Worm (Caenorhabditis elegans) whole organism, L4 larva: ENCODE data around the gene T28D9.16.

Experiments
- F10B5.3 ChIP-seq: sonication (generic microtip); optimal IDR thresholded peaks from 2 replicates; lab custom pipeline; 2016; ENCODE audit warnings: mild to moderate bottlenecking, missing genetic modification characterization, missing compliant biosample characterization
- F26F4.8 ChIP-seq: fragments of 200-800 bp; sonication (Bioruptor generic); conservative IDR thresholded peaks from 2 replicates; pipeline ENCODE4 v1.3.6; 2022; ENCODE audit warnings: missing genetic modification characterization, missing compliant biosample characterization
- F37D6.2 ChIP-seq: sonication (generic microtip); optimal IDR thresholded peaks from 2 replicates; lab custom pipeline; 2016; ENCODE audit warnings: mild to moderate bottlenecking, missing genetic modification characterization, missing compliant biosample characterization
- F44E2.7 ChIP-seq: fragments of 200-800 bp; sonication (Bioruptor generic); IDR thresholded peaks from 2 replicates; pipeline ENCODE4 v2.1.2; 2022; ENCODE audit warnings: missing genetic modification characterization, missing compliant biosample characterization
- F49E8.2 ChIP-seq: sonication (generic microtip); optimal IDR thresholded peaks from 2 replicates; lab custom pipeline; 2016; ENCODE audit warnings: missing compliant biosample characterization, mild to moderate bottlenecking, missing genetic modification characterization, borderline replicate concordance
- T20F7.1 ChIP-seq: fragments of 200-800 bp; sonication (Bioruptor generic); optimal IDR thresholded peaks from 2 replicates; lab custom pipeline; 2018; ENCODE audit warnings: mild to moderate bottlenecking, missing genetic modification characterization, missing compliant biosample characterization
- T26A8.4 ChIP-seq: fragments of 200-800 bp; sonication (Bioruptor generic); IDR thresholded peaks from 2 replicates; pipeline ENCODE4 v1.3.6; 2022; ENCODE audit warnings: missing genetic modification characterization, missing compliant biosample characterization
- Y105C5A.15 ChIP-seq: fragments of 200-800 bp; sonication (Bioruptor generic); IDR thresholded peaks from 2 replicates; pipeline ENCODE4 v1.3.6; 2022; ENCODE audit warnings: missing genetic modification characterization, missing compliant biosample characterization
- Y48G9A.11 ChIP-seq: fragments of 200-800 bp; sonication (Bioruptor generic); IDR thresholded peaks from 2 replicates; pipeline ENCODE4 v1.3.6; 2022; ENCODE audit warnings: missing genetic modification reagents, missing genetic modification characterization, missing compliant biosample characterization
- Y75B8A.6 ChIP-seq: fragments of 200-800 bp; sonication (Bioruptor generic); IDR thresholded peaks from 2 replicates; pipeline ENCODE4 v1.3.6; 2022; ENCODE audit warnings: missing genetic modification reagents, missing genetic modification characterization, missing compliant biosample characterization
- aha-1 ChIP-seq: fragments of 150-350 bp; peaks from one replicate; lab custom pipeline; 2014; ENCODE audit warnings: missing biosample characterization, missing genetic modification characterization
- arid-1 ChIP-seq: fragments of 200-800 bp; sonication (Bioruptor generic); conservative IDR thresholded peaks from 2 replicates; pipeline ENCODE4 v1.3.6; 2022; ENCODE audit warnings: missing genetic modification reagents, missing genetic modification characterization, missing compliant biosample characterization
- attf-4 ChIP-seq: sonication (generic microtip); optimal IDR thresholded peaks from 3 replicates; lab custom pipeline; 2017; ENCODE audit warnings: missing biosample characterization, missing genetic modification characterization
- ceh-28 ChIP-seq: fragments of 150-350 bp; optimal IDR thresholded peaks from 2 replicates; lab custom pipeline; 2014; ENCODE audit warnings: missing biosample characterization, missing genetic modification reagents, missing genetic modification characterization
- ceh-62 ChIP-seq: sonication (generic microtip); optimal IDR thresholded peaks from 2 replicates; lab custom pipeline; 2017; ENCODE audit warnings: missing biosample characterization, missing genetic modification characterization
- daf-19 ChIP-seq: fragments of 200-800 bp; sonication (Bioruptor generic); conservative IDR thresholded peaks from 2 replicates; pipeline ENCODE4 v1.3.6; 2022; ENCODE audit warnings: missing genetic modification characterization, missing compliant biosample characterization
- dmd-6 ChIP-seq: fragments of 200-800 bp; sonication (Bioruptor generic); IDR thresholded peaks from 2 replicates; pipeline ENCODE4 v1.3.6; 2022; ENCODE audit warnings: missing genetic modification reagents, missing genetic modification characterization, missing compliant biosample characterization
- duxl-1 ChIP-seq: sonication (generic microtip); optimal IDR thresholded peaks from 2 replicates; lab custom pipeline; 2016; ENCODE audit warnings: mild to moderate bottlenecking, missing genetic modification characterization, moderate library complexity, missing compliant biosample characterization; ENCODE audit not compliant: poor library complexity
- dve-1 ChIP-seq: sonication (generic microtip); optimal IDR thresholded peaks from 2 replicates; lab custom pipeline; 2017; ENCODE audit warnings: antibody characterized with exemption, mild to moderate bottlenecking, missing genetic modification characterization, missing compliant biosample characterization; ENCODE audit not compliant: insufficient read depth
- egl-27 ChIP-seq: sonication (generic microtip); optimal IDR thresholded peaks from 3 replicates; lab custom pipeline; 2017; ENCODE audit warnings: missing biosample characterization, missing genetic modification reagents, missing genetic modification characterization
- egl-43 ChIP-seq: fragments of 200-800 bp; sonication (Bioruptor generic); IDR thresholded peaks from 2 replicates; pipeline ENCODE4 v1.3.6; 2022; ENCODE audit warnings: missing genetic modification reagents, missing genetic modification characterization, missing compliant biosample characterization
- gei-8 ChIP-seq: fragments of 200-800 bp; sonication (Bioruptor generic); optimal IDR thresholded peaks from 2 replicates; lab custom pipeline; 2018; ENCODE audit warnings: mild to moderate bottlenecking, missing genetic modification characterization, missing compliant biosample characterization
- hif-1 ChIP-seq, 2 experiments: sonication (generic microtip); optimal IDR thresholded peaks; 2 replicates each; lab custom pipeline; 2016 to 2017; ENCODE audit warnings: missing compliant biosample characterization in 2 of 2, missing genetic modification characterization in 2 of 2, missing genetic modification reagents in 2 of 2, missing genotype in 2 of 2, mild to moderate bottlenecking in 1 of 2
- hlh-11 ChIP-seq: fragments of 200-800 bp; sonication (Bioruptor generic); optimal IDR thresholded peaks from 2 replicates; lab custom pipeline; 2018; ENCODE audit warnings: mild to moderate bottlenecking, missing genetic modification characterization, missing compliant biosample characterization
- hlh-30 ChIP-seq: sonication (generic microtip); optimal IDR thresholded peaks from 2 replicates; lab custom pipeline; 2017; ENCODE audit warnings: antibody characterized with exemption, mild to moderate bottlenecking, missing genetic modification characterization, missing compliant biosample characterization; ENCODE audit not compliant: insufficient read depth
- hmg-1.1 ChIP-seq: fragments of 200-800 bp; sonication (Bioruptor generic); IDR thresholded peaks from 2 replicates; pipeline ENCODE4 v1.3.6; 2022; ENCODE audit warnings: missing genetic modification reagents, missing genetic modification characterization, missing compliant biosample characterization
- lin-1 ChIP-seq: fragments of 200-800 bp; sonication (Bioruptor generic); IDR thresholded peaks from 2 replicates; pipeline ENCODE4 v1.3.6; 2022; ENCODE audit warnings: missing genetic modification reagents, missing genetic modification characterization, missing compliant biosample characterization
- lin-13 ChIP-seq: fragments of 150-350 bp; optimal IDR thresholded peaks from 2 replicates; lab custom pipeline; 2014; ENCODE audit warnings: missing biosample characterization, missing genetic modification reagents, missing genetic modification characterization
- lin-38 ChIP-seq: fragments of 200-800 bp; sonication (Bioruptor generic); IDR thresholded peaks from 2 replicates; pipeline ENCODE4 v1.3.6; 2022; ENCODE audit warnings: missing genetic modification reagents, missing genetic modification characterization, missing compliant biosample characterization
- lin-39 ChIP-seq: fragments of 150-350 bp; optimal IDR thresholded peaks from 2 replicates; lab custom pipeline; 2014; ENCODE audit warnings: missing biosample characterization, missing genetic modification reagents, missing genetic modification characterization
- lir-3 ChIP-seq: sonication (generic microtip); optimal IDR thresholded peaks from 2 replicates; lab custom pipeline; 2016; ENCODE audit warnings: mild to moderate bottlenecking, missing genetic modification characterization, missing compliant biosample characterization
- lsy-2 ChIP-seq, 2 experiments: fragments of 150-350 bp in 1 of 2; sonication (generic microtip) in 1 of 2; optimal IDR thresholded peaks; 2 replicates each; lab custom pipeline; 2014 to 2017; ENCODE audit warnings: missing biosample characterization in 2 of 2, missing genetic modification characterization in 2 of 2
- madf-9 ChIP-seq: fragments of 200-800 bp; sonication (Bioruptor generic); conservative IDR thresholded peaks from 2 replicates; pipeline ENCODE4 v1.3.6; 2022; ENCODE audit warnings: missing genetic modification reagents, missing genetic modification characterization, missing compliant biosample characterization
- mep-1 ChIP-seq: fragments of 150-350 bp; sonication (generic microtip); optimal IDR thresholded peaks from 3 replicates; lab custom pipeline; 2014; ENCODE audit warnings: missing biosample characterization, missing genetic modification characterization
- nhr-11 ChIP-seq: fragments of 150-350 bp; optimal IDR thresholded peaks from 2 replicates; lab custom pipeline; 2014; ENCODE audit warnings: missing biosample characterization, missing genetic modification characterization
- nhr-41 ChIP-seq: fragments of 200-800 bp; sonication (Bioruptor generic); IDR thresholded peaks from 2 replicates; pipeline ENCODE4 v1.3.6; 2022; ENCODE audit warnings: missing genetic modification reagents, missing genetic modification characterization, missing compliant biosample characterization
- nhr-42 ChIP-seq: fragments of 200-800 bp; sonication (Bioruptor generic); IDR thresholded peaks from 2 replicates; pipeline ENCODE4 v1.3.6; 2022; ENCODE audit warnings: missing genetic modification characterization, missing compliant biosample characterization
- nhr-76 ChIP-seq: fragments of 150-350 bp; optimal IDR thresholded peaks from 2 replicates; lab custom pipeline; 2014; ENCODE audit warnings: missing biosample characterization, missing genetic modification characterization
- php-3 ChIP-seq: fragments of 200-800 bp; sonication (Bioruptor generic); IDR thresholded peaks from 2 replicates; pipeline ENCODE4 v1.3.6; 2022; ENCODE audit warnings: missing genetic modification reagents, missing genetic modification characterization, missing compliant biosample characterization
- pqm-1 ChIP-seq: sonication (generic microtip); optimal IDR thresholded peaks from 2 replicates; lab custom pipeline; 2017; ENCODE audit warnings: missing biosample characterization, missing genetic modification characterization
- rbr-2 ChIP-seq: sonication (generic microtip); optimal IDR thresholded peaks from 2 replicates; lab custom pipeline; 2016; ENCODE audit warnings: missing genotype, missing genetic modification characterization, missing compliant biosample characterization
- saeg-2 ChIP-seq: fragments of 200-800 bp; sonication (Bioruptor generic); IDR thresholded peaks from 2 replicates; pipeline ENCODE4 v1.3.6; 2022; ENCODE audit warnings: missing genetic modification reagents, missing genetic modification characterization, missing compliant biosample characterization
- skn-1 ChIP-seq: fragments of 150-350 bp; optimal IDR thresholded peaks from 2 replicates; lab custom pipeline; 2014; ENCODE audit warnings: missing biosample characterization, missing genetic modification characterization
- snpc-1.2 ChIP-seq: fragments of 200-800 bp; sonication (Bioruptor generic); IDR thresholded peaks from 2 replicates; pipeline ENCODE4 v1.3.6; 2022; ENCODE audit warnings: missing genetic modification reagents, missing genetic modification characterization, missing compliant biosample characterization
- spr-1 ChIP-seq: sonication (generic microtip); optimal IDR thresholded peaks from 2 replicates; lab custom pipeline; 2016; ENCODE audit warnings: mild to moderate bottlenecking, missing genetic modification characterization, missing compliant biosample characterization
- tag-97 ChIP-seq: fragments of 200-800 bp; sonication (Bioruptor generic); IDR thresholded peaks from 2 replicates; pipeline ENCODE4 v1.3.6; 2022; ENCODE audit warnings: missing genetic modification characterization, missing compliant biosample characterization
- tra-1 ChIP-seq: fragments of 200-800 bp; sonication (Bioruptor generic); IDR thresholded peaks from 2 replicates; pipeline ENCODE4 v1.3.6; 2022; ENCODE audit warnings: missing genetic modification reagents, missing genetic modification characterization, missing compliant biosample characterization
- unc-39 ChIP-seq: sonication (generic microtip); optimal IDR thresholded peaks from 2 replicates; lab custom pipeline; 2017; ENCODE audit warnings: missing biosample characterization, missing genetic modification characterization
- zag-1 ChIP-seq: fragments of 150-350 bp; optimal IDR thresholded peaks from 2 replicates; lab custom pipeline; 2014; ENCODE audit warnings: missing biosample characterization, missing genetic modification characterization
- zfp-3 ChIP-seq: fragments of 200-800 bp; sonication (Bioruptor generic); conservative IDR thresholded peaks from 2 replicates; pipeline ENCODE4 v1.3.6; 2022; ENCODE audit warnings: missing genetic modification reagents, missing genetic modification characterization, missing compliant biosample characterization
- zip-2 ChIP-seq: fragments of 150-350 bp; optimal IDR thresholded peaks from 2 replicates; lab custom pipeline; 2014; ENCODE audit warnings: missing biosample characterization, missing genetic modification characterization
- ztf-7 ChIP-seq: fragments of 150-350 bp; optimal IDR thresholded peaks from 2 replicates; lab custom pipeline; 2014; ENCODE audit warnings: missing biosample characterization, missing genetic modification characterization

The T28D9.16 gene

ce11 chrII:6489711-6490184, 14.3 kb downstream of the T28D9.16 start, which contains the start of the genes snr-3 and rsp-5 (continued):
- TF ChIP-seq unc-39 (tag; lab: Kevin White, UChicago) = no peak
- TF ChIP-seq zfp-3 (GFP tag; lab: Robert Waterston, UW) = no peak
- peak; percentile 53 for TF ChIP-seq lin-13
- TF ChIP-seq tag-97 (GFP tag; lab: Robert Waterston, UW) = no peak
- peak; percentile 29; the same call in 1 of the 2 replicates for TF ChIP-seq dmd-6 (GFP tag; lab: Robert Waterston, UW)
- TF ChIP-seq Y48G9A.11 = no peak
- no peak for TF ChIP-seq pqm-1
- TF ChIP-seq nhr-76 (tag; lab: Kevin White, UChicago) = no peak
- TF ChIP-seq mep-1 (tag; lab: Kevin White, UChicago) = peak; percentile 76
- peak; percentile 72 for TF ChIP-seq lin-38
- no peak for TF ChIP-seq spr-1 (tag; lab: Kevin White, UChicago)
- TF ChIP-seq daf-19 (GFP tag; lab: Robert Waterston, UW) = no peak
- no peak for TF ChIP-seq gei-8 (GFP tag; lab: Kevin White, UChicago)
- peak; percentile 92 to 99 for TF ChIP-seq lsy-2 (tag; optimal IDR thresholded peaks at IDR 0.05; lab: Kevin White, UChicago)
- TF ChIP-seq F10B5.3 (tag; lab: Kevin White, UChicago) = no peak
- TF ChIP-seq T26A8.4 (GFP tag; lab: Robert Waterston, UW) = no peak
- no peak for TF ChIP-seq php-3 (GFP tag; lab: Robert Waterston, UW)
- TF ChIP-seq ztf-7 (tag; lab: Kevin White, UChicago) = peak; percentile 22
- TF ChIP-seq nhr-41 = no peak
- peak; percentile 73 for TF ChIP-seq dve-1 (tag; lab: Kevin White, UChicago)
- TF ChIP-seq skn-1 = no peak
- no peak for TF ChIP-seq T20F7.1 (GFP tag; lab: Kevin White, UChicago)
- TF ChIP-seq attf-4 = no peak
- TF ChIP-seq duxl-1 (tag; lab: Kevin White, UChicago) = peak; percentile 24
- TF ChIP-seq lin-39 = no peak
- TF ChIP-seq madf-9 (GFP tag; lab: Robert Waterston, UW) = no peak
- TF ChIP-seq zag-1 (tag; lab: Kevin White, UChicago) = no peak
- no peak for TF ChIP-seq lir-3 (tag; lab: Kevin White, UChicago)
- 0 out of 2 replicates have a peak, but pooled peaks have one; percentile 50 for TF ChIP-seq arid-1 (GFP tag; lab: Robert Waterston, UW)
- TF ChIP-seq F26F4.8 (GFP tag; lab: Robert Waterston, UW) = no peak
- TF ChIP-seq rbr-2 (tag; lab: Kevin White, UChicago) = peak; percentile 36
- TF ChIP-seq egl-43 (GFP tag; lab: Robert Waterston, UW) = no peak
- no peak for TF ChIP-seq nhr-42
- TF ChIP-seq Y75B8A.6 (GFP tag; lab: Robert Waterston, UW) = no peak
- TF ChIP-seq aha-1 (tag; lab: Kevin White, UChicago) = peak; percentile 95
- peak; percentile 47; the same call in 1 of the 2 replicates for TF ChIP-seq hmg-1.1 (GFP tag; lab: Robert Waterston, UW)
- no peak for TF ChIP-seq lin-1 (GFP tag; lab: Robert Waterston, UW)
- TF ChIP-seq F44E2.7 (GFP tag; lab: Robert Waterston, UW) = no peak
- no peak for TF ChIP-seq ceh-28 (tag; lab: Kevin White, UChicago)
- no peak for TF ChIP-seq F49E8.2 (tag; lab: Kevin White, UChicago)
- peak; percentile 30 for TF ChIP-seq nhr-11 (tag; lab: Kevin White, UChicago)
- no peak for TF ChIP-seq egl-27 (tag; lab: Kevin White, UChicago)
- TF ChIP-seq saeg-2 (GFP tag; lab: Robert Waterston, UW) = no peak
- TF ChIP-seq hif-1 (tag; optimal IDR thresholded peaks at IDR 0.05; lab: Kevin White, UChicago) = peak in 1 of 2 experiments; percentile 50
- no peak; the same call in 1 of the 2 replicates for TF ChIP-seq snpc-1.2
- no peak for TF ChIP-seq ceh-62 (tag; lab: Kevin White, UChicago)
- TF ChIP-seq hlh-11 (tag; lab: Kevin White, UChicago) = peak; percentile 54
- no peak for TF ChIP-seq zip-2 (tag; lab: Kevin White, UChicago)
- TF ChIP-seq F37D6.2 = no peak
- peak; percentile 76 for TF ChIP-seq hlh-30 (tag; lab: Kevin White, UChicago)
- no peak for TF ChIP-seq tra-1 (GFP tag; lab: Robert Waterston, UW)
- no peak for TF ChIP-seq Y105C5A.15 (GFP tag; lab: Robert Waterston, UW)
